Worm (Caenorhabditis elegans) whole organism, young adult: ENCODE measurements around the gene F28H7.3.

ENCODE experiments used
- C06A6.2 ChIP-seq: fragments of 200-800 bp; sonication (Bioruptor generic); conservative IDR thresholded peaks from 2 replicates; pipeline ENCODE4 v1.3.6; 2022; ENCODE audit warnings: missing genetic modification characterization, missing compliant biosample characterization
- Y95B8A.8 ChIP-seq: fragments of 200-800 bp; sonication (Bioruptor generic); IDR thresholded peaks from 2 replicates; pipeline ENCODE4 v1.3.6; 2022; ENCODE audit warnings: missing genetic modification reagents, missing genetic modification characterization, missing compliant biosample characterization
- aptf-3 ChIP-seq: fragments of 200-800 bp; sonication (Bioruptor generic); IDR thresholded peaks from 2 replicates; pipeline ENCODE4 v1.3.6; 2022; ENCODE audit warnings: missing genetic modification characterization, missing compliant biosample characterization
- bed-2 ChIP-seq: fragments of 200-800 bp; sonication (Bioruptor generic); IDR thresholded peaks from 2 replicates; pipeline ENCODE4 v1.3.6; 2022; ENCODE audit warnings: missing genetic modification reagents, missing genetic modification characterization, missing compliant biosample characterization
- cebp-1 ChIP-seq, 2 experiments: fragments of 200-800 bp in 1 of 2; sonication (Bioruptor generic) in 1 of 2; sonication (generic microtip) in 1 of 2; IDR thresholded peaks in 1 of 2; optimal IDR thresholded peaks in 1 of 2; 2 replicates each; pipeline versions ENCODE4 v1.3.6 to Lab custom; 2017 to 2022; ENCODE audit warnings: missing compliant biosample characterization in 2 of 2, missing genetic modification characterization in 2 of 2, mild to moderate bottlenecking in 1 of 2, missing genetic modification reagents in 1 of 2, moderate library complexity in 1 of 2
- lir-1 ChIP-seq: fragments of 200-800 bp; sonication (Bioruptor generic); conservative IDR thresholded peaks from 2 replicates; pipeline ENCODE4 v1.3.6; 2022; ENCODE audit warnings: missing genetic modification reagents, missing genetic modification characterization, missing compliant biosample characterization

DNA sequence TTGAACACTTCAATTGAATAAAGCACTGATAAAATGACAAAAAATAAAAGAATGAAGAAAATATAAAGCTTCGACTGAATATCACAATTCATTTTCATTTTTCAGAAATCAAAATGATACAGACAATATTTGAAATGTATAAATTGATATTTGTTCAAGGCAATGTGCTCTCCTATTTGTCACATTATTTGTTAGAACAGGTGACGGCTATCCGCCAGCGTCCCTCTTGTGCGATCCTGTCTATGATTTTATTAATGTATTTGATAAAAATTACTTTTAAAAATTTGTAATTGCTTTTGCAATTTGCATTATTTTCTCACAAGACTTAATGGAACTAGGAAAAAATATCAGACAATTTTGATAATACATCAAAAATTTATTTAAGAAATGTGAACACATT lies 3.5 kb upstream of the F28H7.3 start, which contains the start of gene F28H7.7:
- TF ChIP-seq cebp-1 (GFP tag; IDR thresholded peaks at IDR 0.05; lab: Robert Waterston, UW): no peak
- no peak for TF ChIP-seq cebp-1 (tag; optimal IDR thresholded peaks at IDR 0.05; lab: Kevin White, UChicago)
- no peak for TF ChIP-seq bed-2 (GFP tag; lab: Robert Waterston, UW)
- no peak for TF ChIP-seq C06A6.2 (GFP tag; lab: Robert Waterston, UW)
- no peak for TF ChIP-seq lir-1
- no peak for TF ChIP-seq Y95B8A.8 (GFP tag; lab: Robert Waterston, UW)
- TF ChIP-seq aptf-3: no peak
